Fruit fly (Drosophila melanogaster) whole organism, embryonic: ENCODE measurements around the gene Est-Q.

Experiments
- Asciz ChIP-seq: fragments of 200-800 bp; sonication (Bioruptor generic); optimal IDR thresholded peaks from 2 replicates; lab custom pipeline; 2017; ENCODE audit warnings: missing biosample characterization, mild to moderate bottlenecking, missing genetic modification characterization, missing genetic modification reagents
- Blimp-1 ChIP-seq: fragments of 200-800 bp; sonication (Bioruptor generic); optimal IDR thresholded peaks from 3 replicates; lab custom pipeline; 2018; ENCODE audit warnings: missing biosample characterization, missing genetic modification characterization, mild to moderate bottlenecking, moderate library complexity, missing genetic modification reagents
- BtbVII ChIP-seq: fragments of 200-800 bp; sonication (Bioruptor generic); optimal IDR thresholded peaks from 3 replicates; lab custom pipeline; 2017; ENCODE audit warnings: missing biosample characterization, mild to moderate bottlenecking, missing genetic modification characterization
- CG10366 ChIP-seq: fragments of 200-800 bp; sonication (Bioruptor generic); IDR thresholded peaks from 2 replicates; pipeline ENCODE4 v1.3.6; 2022; ENCODE audit warnings: missing biosample characterization, missing genetic modification characterization
- CG10431 ChIP-seq: fragments of 200-800 bp; sonication (Bioruptor generic); optimal IDR thresholded peaks from 3 replicates; lab custom pipeline; 2018; ENCODE audit warnings: missing biosample characterization, mild to moderate bottlenecking, missing genetic modification characterization
- CG11560 ChIP-seq: fragments of 200-800 bp; sonication (Bioruptor generic); IDR thresholded peaks from 3 replicates; pipeline ENCODE4 v1.3.6; 2022; ENCODE audit warnings: missing biosample characterization, missing genetic modification characterization
- CG12219 ChIP-seq: fragments of 200-800 bp; sonication (Bioruptor generic); optimal IDR thresholded peaks from 3 replicates; lab custom pipeline; 2018; ENCODE audit warnings: missing biosample characterization, mild to moderate bottlenecking, missing genetic modification characterization
- CG14441 ChIP-seq: fragments of 200-800 bp; sonication (Bioruptor generic); IDR thresholded peaks from 2 replicates; pipeline ENCODE4 v1.3.6; 2022; ENCODE audit warnings: missing biosample characterization, missing genetic modification characterization
- CG17359 ChIP-seq: fragments of 200-800 bp; sonication (Bioruptor generic); optimal IDR thresholded peaks from 3 replicates; lab custom pipeline; 2018; ENCODE audit warnings: missing biosample characterization, mild to moderate bottlenecking, missing genetic modification characterization, moderate library complexity
- CG17802 ChIP-seq: fragments of 200-800 bp; sonication (Bioruptor generic); optimal IDR thresholded peaks from 2 replicates; lab custom pipeline; 2018; ENCODE audit warnings: missing biosample characterization, mild to moderate bottlenecking, missing genetic modification characterization, moderate library complexity
- CG18262 ChIP-seq: fragments of 200-800 bp; optimal IDR thresholded peaks from 3 replicates; lab custom pipeline; 2019; ENCODE audit warnings: missing biosample characterization, mild to moderate bottlenecking, missing genetic modification characterization, moderate library complexity
- CG2116 ChIP-seq: fragments of 200-800 bp; sonication (Bioruptor generic); optimal IDR thresholded peaks from 3 replicates; lab custom pipeline; 2018; ENCODE audit warnings: missing biosample characterization, mild to moderate bottlenecking, missing genetic modification characterization
- CG32532 ChIP-seq: fragments of 200-800 bp; sonication (Bioruptor generic); IDR thresholded peaks from 2 replicates; pipeline ENCODE4 v1.3.6; 2022; ENCODE audit warnings: missing biosample characterization, missing genetic modification characterization
- CG33557 ChIP-seq: fragments of 200-800 bp; sonication (Bioruptor generic); optimal IDR thresholded peaks from 2 replicates; lab custom pipeline; 2019; ENCODE audit warnings: missing biosample characterization, mild to moderate bottlenecking, missing genetic modification characterization, moderate library complexity
- CG4424 ChIP-seq: fragments of 200-800 bp; sonication (Bioruptor generic); optimal IDR thresholded peaks from 3 replicates; lab custom pipeline; 2016; ENCODE audit warnings: missing biosample characterization, missing genetic modification characterization
- CG4730 ChIP-seq: fragments of 200-800 bp; sonication (Bioruptor generic); IDR thresholded peaks from 2 replicates; pipeline ENCODE4 v1.3.6; 2022; ENCODE audit warnings: missing biosample characterization, missing genetic modification characterization
- Dll ChIP-seq: fragments of 200-800 bp; sonication (Bioruptor generic); IDR thresholded peaks from 4 replicates; pipeline ENCODE4 v1.3.6; 2022; ENCODE audit warnings: missing biosample characterization, missing genetic modification characterization; ENCODE audit not compliant: partially characterized antibody
- Eip74EF ChIP-seq, 2 experiments: fragments of 200-800 bp in 1 of 2; fragments of >200 bp in 1 of 2; sonication (Bioruptor generic) in 1 of 2; optimal IDR thresholded peaks; 2 replicates each; lab custom pipeline; 2017 to 2019; ENCODE audit warnings: missing biosample characterization in 2 of 2, missing genetic modification characterization in 2 of 2, mild to moderate bottlenecking in 1 of 2, moderate library complexity in 1 of 2
- Ets65A ChIP-seq: fragments of 200-800 bp; sonication (Bioruptor generic); peaks from one replicate; lab custom pipeline; 2016; ENCODE audit warnings: missing biosample characterization, missing genetic modification characterization
- Med ChIP-seq: fragments of 200-800 bp; sonication (Bioruptor generic); peaks from one replicate; lab custom pipeline; 2016; ENCODE audit warnings: missing biosample characterization, missing genetic modification characterization, mild to moderate bottlenecking, inconsistent platforms, moderate library complexity
- Mes4 ChIP-seq: fragments of 200-800 bp; sonication (Bioruptor generic); optimal IDR thresholded peaks from 2 replicates; lab custom pipeline; 2016; ENCODE audit warnings: missing biosample characterization, missing genetic modification characterization
- NfI ChIP-seq: fragments of 200-800 bp; sonication (Bioruptor generic); optimal IDR thresholded peaks from 3 replicates; lab custom pipeline; 2018; ENCODE audit warnings: missing biosample characterization, mild to moderate bottlenecking, missing genetic modification characterization, moderate library complexity
- Pdp1 ChIP-seq, 2 experiments: fragments of 200-800 bp; sonication (Bioruptor generic); optimal IDR thresholded peaks; 3 replicates each; lab custom pipeline; 2016; ENCODE audit warnings: missing biosample characterization in 2 of 2, missing genetic modification characterization in 2 of 2, mild to moderate bottlenecking in 1 of 2, moderate library complexity in 1 of 2
- Ptx1 ChIP-seq: fragments of 200-800 bp; sonication (Bioruptor generic); IDR thresholded peaks from 2 replicates; pipeline ENCODE4 v1.3.6; 2022; ENCODE audit warnings: missing biosample characterization, missing genetic modification characterization
- Sox102F ChIP-seq: fragments of 200-800 bp; sonication (Bioruptor generic); optimal IDR thresholded peaks from 2 replicates; lab custom pipeline; 2018; ENCODE audit warnings: missing biosample characterization, mild to moderate bottlenecking, missing genetic modification characterization, moderate library complexity
- Trl ChIP-seq, 3 experiments: fragments of >200 bp in 2 of 3; fragments of 200-800 bp in 1 of 3; sonication (Bioruptor generic) in 1 of 3; optimal IDR thresholded peaks; 2 replicates in 1 of 3; 3 replicates in 2 of 3; lab custom pipeline; 2016 to 2017; ENCODE audit warnings: missing biosample characterization in 1 of 3, missing genetic modification characterization in 1 of 3
- ac ChIP-seq: fragments of 200-800 bp; sonication (Bioruptor generic); optimal IDR thresholded peaks from 3 replicates; lab custom pipeline; 2017; ENCODE audit warnings: missing biosample characterization, mild to moderate bottlenecking, missing genetic modification characterization
- bcd ChIP-seq: fragments of 200-800 bp; sonication (Bioruptor generic); optimal IDR thresholded peaks from 2 replicates; lab custom pipeline; 2017; ENCODE audit warnings: missing biosample characterization, mild to moderate bottlenecking, missing genetic modification characterization
- bowl ChIP-seq: fragments of 200-800 bp; sonication (Bioruptor generic); IDR thresholded peaks from 2 replicates; pipeline ENCODE4 v1.3.6; 2022; ENCODE audit warnings: missing biosample characterization, missing genetic modification characterization
- ci ChIP-seq: fragments of 200-800 bp; sonication (Bioruptor generic); IDR thresholded peaks from 3 replicates; pipeline ENCODE4 v1.3.6; 2022; ENCODE audit warnings: missing biosample characterization, missing genetic modification characterization
- cwo ChIP-seq: fragments of 200-800 bp; sonication (Bioruptor generic); optimal IDR thresholded peaks from 3 replicates; lab custom pipeline; 2017; ENCODE audit warnings: missing biosample characterization, missing genetic modification characterization, mild to moderate bottlenecking, moderate library complexity, missing genetic modification reagents
- dm ChIP-seq: fragments of 200-800 bp; sonication (Bioruptor generic); optimal IDR thresholded peaks from 3 replicates; lab custom pipeline; 2016; ENCODE audit warnings: missing biosample characterization, missing genetic modification characterization
- dysf ChIP-seq: fragments of 200-800 bp; sonication (Bioruptor generic); IDR thresholded peaks from 3 replicates; pipeline ENCODE4 v1.3.6; 2022; ENCODE audit warnings: missing biosample characterization, missing genetic modification characterization
- en ChIP-seq: fragments of 200-800 bp; sonication (Bioruptor generic); optimal IDR thresholded peaks from 2 replicates; lab custom pipeline; 2016; ENCODE audit warnings: missing biosample characterization, missing genetic modification characterization
- gce ChIP-seq: fragments of 200-800 bp; sonication (Bioruptor generic); IDR thresholded peaks from 3 replicates; pipeline ENCODE4 v1.3.6; 2022; ENCODE audit warnings: missing biosample characterization, missing genetic modification characterization
- gem ChIP-seq: fragments of 200-800 bp; sonication (Bioruptor generic); optimal IDR thresholded peaks from 2 replicates; lab custom pipeline; 2019; ENCODE audit warnings: missing biosample characterization, mild to moderate bottlenecking, missing genetic modification characterization, moderate library complexity
- hth ChIP-seq: fragments of >200 bp; optimal IDR thresholded peaks from 2 replicates; lab custom pipeline; 2017; ENCODE audit warnings: inconsistent platforms
- lab ChIP-seq: fragments of 200-800 bp; sonication (Bioruptor generic); optimal IDR thresholded peaks from 3 replicates; lab custom pipeline; 2017; ENCODE audit warnings: missing biosample characterization, missing genetic modification characterization, mild to moderate bottlenecking, moderate library complexity, missing genetic modification reagents
- mirr ChIP-seq: fragments of 200-800 bp; sonication (Bioruptor generic); optimal IDR thresholded peaks from 3 replicates; lab custom pipeline; 2018; ENCODE audit warnings: missing biosample characterization, mild to moderate bottlenecking, missing genetic modification characterization
- pita ChIP-seq: fragments of 200-800 bp; sonication (Bioruptor generic); optimal IDR thresholded peaks from 2 replicates; lab custom pipeline; 2017; ENCODE audit warnings: missing biosample characterization, mild to moderate bottlenecking, missing genetic modification characterization
- ranshi ChIP-seq: fragments of 200-800 bp; sonication (Bioruptor generic); IDR thresholded peaks from 2 replicates; pipeline ENCODE4 v1.3.6; 2022; ENCODE audit warnings: missing biosample characterization, missing genetic modification characterization
- sob ChIP-seq: fragments of 200-800 bp; sonication (Bioruptor generic); IDR thresholded peaks from 2 replicates; pipeline ENCODE4 v1.3.6; 2022; ENCODE audit warnings: missing biosample characterization, missing genetic modification characterization
- sqz ChIP-seq: fragments of 200-800 bp; sonication (Bioruptor generic); optimal IDR thresholded peaks from 3 replicates; lab custom pipeline; 2018; ENCODE audit warnings: missing biosample characterization, mild to moderate bottlenecking, missing genetic modification characterization
- sug ChIP-seq: fragments of 200-800 bp; optimal IDR thresholded peaks from 2 replicates; lab custom pipeline; 2019; ENCODE audit warnings: missing biosample characterization, mild to moderate bottlenecking, missing genetic modification characterization, moderate library complexity
- toy ChIP-seq: fragments of 200-800 bp; sonication (Bioruptor generic); IDR thresholded peaks from 2 replicates; pipeline ENCODE4 v1.3.6; 2022; ENCODE audit warnings: missing biosample characterization, missing genetic modification characterization
- unpg ChIP-seq: fragments of 200-800 bp; sonication (Bioruptor generic); optimal IDR thresholded peaks from 3 replicates; lab custom pipeline; 2018; ENCODE audit warnings: missing biosample characterization, mild to moderate bottlenecking, missing genetic modification characterization, moderate library complexity
- vnd ChIP-seq: fragments of 200-800 bp; sonication (Bioruptor generic); IDR thresholded peaks from 3 replicates; pipeline ENCODE4 v1.3.6; 2022; ENCODE audit warnings: missing biosample characterization, missing genetic modification characterization; ENCODE audit not compliant: partially characterized antibody
- vvl ChIP-seq: fragments of 200-800 bp; sonication (Bioruptor generic); IDR thresholded peaks from 2 replicates; pipeline ENCODE4 v1.3.6; 2022; ENCODE audit warnings: missing biosample characterization, missing genetic modification characterization
- zfh1 ChIP-seq: fragments of 200-800 bp; sonication (Bioruptor generic); IDR thresholded peaks from 3 replicates; pipeline ENCODE4 v1.3.6; 2022; ENCODE audit warnings: missing biosample characterization, missing genetic modification characterization
- zfh2 ChIP-seq: fragments of 200-800 bp; sonication (Bioruptor generic); optimal IDR thresholded peaks from 2 replicates; lab custom pipeline; 2016; ENCODE audit warnings: missing biosample characterization, missing genetic modification characterization

Gene Est-Q

dm6 chr3L:21501928-21502327, 707 bp downstream of the Est-Q start (continued):
- TF ChIP-seq cwo (peak; percentile 29), BtbVII (GFP tag; lab: Kevin White, UChicago) (peak; percentile 5), CG14441 (GFP tag; lab: Robert Waterston, UW) (peak; percentile 26; the same call in 1 of the 2 replicates), Asciz (GFP tag; lab: Kevin White, UChicago) (peak; percentile 5), zfh1 (GFP tag; lab: Robert Waterston, UW) (peak; percentile 56; the same call in 2 of the 3 replicates), CG12219 (no peak), CG10431 (GFP tag; lab: Kevin White, UChicago) (no peak), Eip74EF (GFP tag; optimal IDR thresholded peaks at IDR 0.05; lab: Kevin White, UChicago) (peak in 1 of 2 experiments; percentile 12), vnd (GFP tag; lab: Robert Waterston, UW) (no peak), CG2116 (GFP tag; lab: Kevin White, UChicago) (no peak), lab (GFP tag; lab: Kevin White, UChicago) (peak; percentile 53), bcd (peak; percentile 15), CG10366 (GFP tag; lab: Robert Waterston, UW) (peak; percentile 34; the same call in 1 of the 2 replicates), zfh2 (GFP tag; lab: Kevin White, UChicago) (peak; percentile 14), unpg (GFP tag; lab: Kevin White, UChicago) (peak; percentile 5), Mes4 (GFP tag; lab: Kevin White, UChicago) (no peak), Dll (no peak), CG11560 (tag; lab: Robert Waterston, UW) (no peak), CG4730 (GFP tag; lab: Robert Waterston, UW) (no peak), sob (GFP tag; lab: Robert Waterston, UW) (peak; percentile 9; the same call in 1 of the 2 replicates), hth (no peak), ci (GFP tag; lab: Robert Waterston, UW) (0 out of 3 replicates have a peak, but pooled peaks have one; percentile 40), Pdp1 (GFP tag; optimal IDR thresholded peaks at IDR 0.05; lab: Kevin White, UChicago) (peak in 1 of 2 experiments; percentile 18), ranshi (0 out of 2 replicates have a peak, but pooled peaks have one; percentile 10), Sox102F (GFP tag; lab: Kevin White, UChicago) (peak; percentile 30), CG18262 (tag; lab: Kevin White, UChicago) (peak; percentile 5), sqz (GFP tag; lab: Kevin White, UChicago) (no peak), CG17359 (tag; lab: Kevin White, UChicago) (peak; percentile 40), CG4424 (GFP tag; lab: Kevin White, UChicago) (no peak), Trl (optimal IDR thresholded peaks at IDR 0.05; lab: Kevin White, UChicago) (no peak), Trl (GFP tag; optimal IDR thresholded peaks at IDR 0.05; lab: Kevin White, UChicago) (no peak), Blimp-1 (GFP tag; lab: Kevin White, UChicago) (no peak), Ptx1 (GFP tag; lab: Robert Waterston, UW) (0 out of 2 replicates have a peak, but pooled peaks have one; percentile 26), Ets65A (GFP tag; lab: Kevin White, UChicago) (peak; percentile 11), CG33557 (GFP tag; lab: Kevin White, UChicago) (no peak), vvl (GFP tag; lab: Robert Waterston, UW) (peak; percentile 62), bowl (GFP tag; lab: Robert Waterston, UW) (no peak), sug (tag; lab: Kevin White, UChicago) (peak; percentile 61), ac (GFP tag; lab: Kevin White, UChicago) (no peak), pita (GFP tag; lab: Kevin White, UChicago) (no peak), mirr (GFP tag; lab: Kevin White, UChicago) (no peak), dysf (GFP tag; lab: Robert Waterston, UW) (peak; percentile 53; the same call in 2 of the 3 replicates), CG17802 (no peak), dm (GFP tag; lab: Kevin White, UChicago) (no peak), Med (GFP tag; lab: Kevin White, UChicago) (peak; percentile 23), en (GFP tag; lab: Kevin White, UChicago) (no peak), gce (GFP tag; lab: Robert Waterston, UW) (no peak), CG32532 (GFP tag; lab: Robert Waterston, UW) (peak; percentile 50; the same call in 1 of the 2 replicates), NfI (GFP tag; lab: Kevin White, UChicago) (no peak), toy (GFP tag; lab: Robert Waterston, UW) (0 out of 2 replicates have a peak, but pooled peaks have one; percentile 11), gem (peak; percentile 38)
